Fruit fly (Drosophila melanogaster) whole organism, prepupa: Measurements from ENCODE around the gene CG10958.

Source experiments
- CG10669 ChIP-seq: fragments of 200-800 bp; sonication (Bioruptor generic); optimal IDR thresholded peaks from 3 replicates; lab custom pipeline; 2018; ENCODE audit warnings: missing biosample characterization, mild to moderate bottlenecking, missing genetic modification characterization, moderate library complexity
- CG11294 ChIP-seq: fragments of 200-800 bp; sonication (Bioruptor generic); IDR thresholded peaks from 2 replicates; pipeline ENCODE4 v1.3.6; 2022; ENCODE audit warnings: missing biosample characterization, missing genetic modification characterization
- CG11762 ChIP-seq: fragments of 200-800 bp; sonication (Bioruptor generic); optimal IDR thresholded peaks from 3 replicates; lab custom pipeline; 2016; ENCODE audit warnings: missing biosample characterization, missing genetic modification characterization; ENCODE audit not compliant: insufficient read depth
- CG11902 ChIP-seq: fragments of 200-800 bp; sonication (Bioruptor generic); optimal IDR thresholded peaks from 3 replicates; lab custom pipeline; 2016; ENCODE audit warnings: missing biosample characterization, missing genetic modification characterization
- CG15336 ChIP-seq: fragments of 200-800 bp; sonication (Bioruptor generic); IDR thresholded peaks from 2 replicates; pipeline ENCODE4 v1.3.6; 2022; ENCODE audit warnings: missing biosample characterization, missing genetic modification characterization
- CG1621 ChIP-seq: fragments of 200-800 bp; sonication (Bioruptor generic); optimal IDR thresholded peaks from 3 replicates; lab custom pipeline; 2018; ENCODE audit warnings: missing biosample characterization, mild to moderate bottlenecking, missing genetic modification characterization
- CG16779 ChIP-seq: fragments of 200-800 bp; sonication (Bioruptor generic); optimal IDR thresholded peaks from 3 replicates; lab custom pipeline; 2017; ENCODE audit warnings: missing biosample characterization, mild to moderate bottlenecking, missing genetic modification characterization
- CG3032 ChIP-seq: fragments of 200-800 bp; optimal IDR thresholded peaks from 2 replicates; lab custom pipeline; 2019; ENCODE audit warnings: missing biosample characterization, mild to moderate bottlenecking, missing genetic modification characterization, moderate library complexity
- CG32006 ChIP-seq: fragments of 200-800 bp; sonication (Bioruptor generic); optimal IDR thresholded peaks from 3 replicates; lab custom pipeline; 2017; ENCODE audit warnings: missing biosample characterization, mild to moderate bottlenecking, missing genetic modification characterization
- CG34406 ChIP-seq: fragments of 200-800 bp; sonication (Bioruptor generic); optimal IDR thresholded peaks from 3 replicates; lab custom pipeline; 2016; ENCODE audit warnings: missing biosample characterization, missing genetic modification characterization
- CG6792 ChIP-seq: fragments of 200-800 bp; sonication (Bioruptor generic); optimal IDR thresholded peaks from 3 replicates; lab custom pipeline; 2016; ENCODE audit warnings: missing biosample characterization, missing genetic modification characterization
- CG6808 ChIP-seq: fragments of 200-800 bp; sonication (Bioruptor generic); optimal IDR thresholded peaks from 3 replicates; lab custom pipeline; 2017; ENCODE audit warnings: missing biosample characterization, missing genetic modification characterization, mild to moderate bottlenecking, moderate library complexity, missing genetic modification reagents
- CG6854 ChIP-seq: fragments of 200-800 bp; sonication (Bioruptor generic); optimal IDR thresholded peaks from 2 replicates; lab custom pipeline; 2017; ENCODE audit warnings: missing biosample characterization, mild to moderate bottlenecking, missing genetic modification characterization
- CG7368 ChIP-seq: fragments of 200-800 bp; sonication (Bioruptor generic); optimal IDR thresholded peaks from 3 replicates; lab custom pipeline; 2016; ENCODE audit warnings: missing biosample characterization, missing genetic modification characterization
- CG8119 ChIP-seq: fragments of 200-800 bp; sonication (Bioruptor generic); IDR thresholded peaks from 3 replicates; pipeline ENCODE4 v1.3.6; 2022; ENCODE audit warnings: missing biosample characterization, missing genetic modification characterization
- CG8632 ChIP-seq: fragments of 200-800 bp; sonication (Bioruptor generic); optimal IDR thresholded peaks from 3 replicates; lab custom pipeline; 2016; ENCODE audit warnings: missing biosample characterization, missing genetic modification characterization
- Eip75B ChIP-seq: fragments of 200-800 bp; sonication (Bioruptor generic); optimal IDR thresholded peaks from 3 replicates; lab custom pipeline; 2016; ENCODE audit warnings: missing biosample characterization, missing genetic modification characterization
- Eip78C ChIP-seq: fragments of 200-800 bp; sonication (Bioruptor generic); peaks from one replicate; lab custom pipeline; 2016; ENCODE audit warnings: missing biosample characterization, missing genetic modification characterization
- Ets96B ChIP-seq: fragments of 200-800 bp; optimal IDR thresholded peaks from 2 replicates; lab custom pipeline; 2019; ENCODE audit warnings: missing biosample characterization, mild to moderate bottlenecking, missing genetic modification characterization, moderate library complexity
- Gug ChIP-seq: fragments of 200-800 bp; sonication (Bioruptor generic); IDR thresholded peaks from 2 replicates; pipeline ENCODE4 v1.3.6; 2022; ENCODE audit warnings: missing biosample characterization, missing genetic modification characterization
- Hr38 ChIP-seq: sonication (Bioruptor generic); optimal IDR thresholded peaks from 2 replicates; lab custom pipeline; 2016; ENCODE audit warnings: missing biosample characterization, missing genetic modification characterization
- Hr39 ChIP-seq: fragments of 200-800 bp; sonication (Bioruptor generic); optimal IDR thresholded peaks from 2 replicates; lab custom pipeline; 2016; ENCODE audit warnings: missing biosample characterization, missing genetic modification characterization
- Hr4 ChIP-seq: fragments of 200-800 bp; sonication (Bioruptor generic); optimal IDR thresholded peaks from 3 replicates; lab custom pipeline; 2016; ENCODE audit warnings: missing biosample characterization, missing genetic modification characterization
- Lpt ChIP-seq: fragments of 200-800 bp; sonication (Bioruptor generic); optimal IDR thresholded peaks from 3 replicates; lab custom pipeline; 2016; ENCODE audit warnings: missing biosample characterization, missing genetic modification characterization
- Smox ChIP-seq: fragments of 200-800 bp; sonication (Bioruptor generic); optimal IDR thresholded peaks from 3 replicates; lab custom pipeline; 2016; ENCODE audit warnings: missing biosample characterization, missing genetic modification characterization
- Sox102F ChIP-seq: fragments of 200-800 bp; sonication (Bioruptor generic); optimal IDR thresholded peaks from 2 replicates; lab custom pipeline; 2016; ENCODE audit warnings: missing biosample characterization, mild to moderate bottlenecking, missing genetic modification characterization
- Sox14 ChIP-seq: fragments of 200-800 bp; sonication (Bioruptor generic); optimal IDR thresholded peaks from 3 replicates; lab custom pipeline; 2016; ENCODE audit warnings: missing biosample characterization, missing genetic modification characterization
- Sox15 ChIP-seq: fragments of 200-800 bp; sonication (Bioruptor generic); optimal IDR thresholded peaks from 3 replicates; lab custom pipeline; 2016; ENCODE audit warnings: missing biosample characterization, missing genetic modification characterization
- achi ChIP-seq: fragments of 200-800 bp; sonication (Bioruptor generic); optimal IDR thresholded peaks from 3 replicates; lab custom pipeline; 2016; ENCODE audit warnings: missing biosample characterization, missing genetic modification characterization
- acj6 ChIP-seq: fragments of 200-800 bp; sonication (Bioruptor generic); optimal IDR thresholded peaks from 3 replicates; lab custom pipeline; 2016; ENCODE audit warnings: missing biosample characterization, missing genetic modification characterization
- dac ChIP-seq: fragments of 200-800 bp; sonication (Bioruptor generic); optimal IDR thresholded peaks from 2 replicates; lab custom pipeline; 2017; ENCODE audit warnings: missing biosample characterization, mild to moderate bottlenecking, missing genetic modification characterization
- dsx ChIP-seq: fragments of 200-800 bp; optimal IDR thresholded peaks from 3 replicates; lab custom pipeline; 2019; ENCODE audit warnings: missing biosample characterization, mild to moderate bottlenecking, missing genetic modification characterization, moderate library complexity; ENCODE audit not compliant: poor library complexity, severe bottlenecking
- esn ChIP-seq: fragments of 200-800 bp; sonication (Bioruptor generic); optimal IDR thresholded peaks from 2 replicates; lab custom pipeline; 2016; ENCODE audit warnings: missing biosample characterization, mild to moderate bottlenecking, missing genetic modification characterization, moderate library complexity
- fd59A ChIP-seq: fragments of 200-800 bp; sonication (Bioruptor generic); optimal IDR thresholded peaks from 2 replicates; lab custom pipeline; 2017; ENCODE audit warnings: missing biosample characterization, mild to moderate bottlenecking, missing genetic modification characterization, missing genetic modification reagents
- fd85E ChIP-seq: fragments of 200-800 bp; sonication (Bioruptor generic); optimal IDR thresholded peaks from 3 replicates; lab custom pipeline; 2016; ENCODE audit warnings: missing biosample characterization, missing genetic modification characterization
- fkh ChIP-seq: fragments of 200-800 bp; sonication (Bioruptor generic); optimal IDR thresholded peaks from 3 replicates; lab custom pipeline; 2017; ENCODE audit warnings: missing biosample characterization, mild to moderate bottlenecking, missing genetic modification characterization, moderate library complexity
- net ChIP-seq: fragments of 200-800 bp; sonication (Bioruptor generic); optimal IDR thresholded peaks from 3 replicates; lab custom pipeline; 2016; ENCODE audit warnings: missing biosample characterization, missing genetic modification characterization
- pdm3 ChIP-seq: fragments of 200-800 bp; sonication (Bioruptor generic); optimal IDR thresholded peaks from 3 replicates; lab custom pipeline; 2016; ENCODE audit warnings: missing biosample characterization, missing genetic modification characterization
- ss ChIP-seq, 2 experiments: fragments of 200-800 bp; sonication (Bioruptor generic); optimal IDR thresholded peaks; 2 replicates in 1 of 2; 3 replicates in 1 of 2; lab custom pipeline; 2017 to 2018; ENCODE audit warnings: mild to moderate bottlenecking in 2 of 2, missing biosample characterization in 2 of 2, missing genetic modification characterization in 2 of 2, moderate library complexity in 1 of 2
- svp ChIP-seq: fragments of 200-800 bp; sonication (Bioruptor generic); peaks from one replicate; lab custom pipeline; 2016; ENCODE audit warnings: missing biosample characterization, missing genetic modification characterization
- topi ChIP-seq: fragments of 200-800 bp; sonication (Bioruptor generic); optimal IDR thresholded peaks from 3 replicates; lab custom pipeline; 2016; ENCODE audit warnings: missing biosample characterization, missing genetic modification characterization
- vri ChIP-seq: fragments of 200-800 bp; sonication (Bioruptor generic); optimal IDR thresholded peaks from 3 replicates; lab custom pipeline; 2016; ENCODE audit warnings: missing biosample characterization, mild to moderate bottlenecking, missing genetic modification characterization

The CG10958 gene

DNA sequence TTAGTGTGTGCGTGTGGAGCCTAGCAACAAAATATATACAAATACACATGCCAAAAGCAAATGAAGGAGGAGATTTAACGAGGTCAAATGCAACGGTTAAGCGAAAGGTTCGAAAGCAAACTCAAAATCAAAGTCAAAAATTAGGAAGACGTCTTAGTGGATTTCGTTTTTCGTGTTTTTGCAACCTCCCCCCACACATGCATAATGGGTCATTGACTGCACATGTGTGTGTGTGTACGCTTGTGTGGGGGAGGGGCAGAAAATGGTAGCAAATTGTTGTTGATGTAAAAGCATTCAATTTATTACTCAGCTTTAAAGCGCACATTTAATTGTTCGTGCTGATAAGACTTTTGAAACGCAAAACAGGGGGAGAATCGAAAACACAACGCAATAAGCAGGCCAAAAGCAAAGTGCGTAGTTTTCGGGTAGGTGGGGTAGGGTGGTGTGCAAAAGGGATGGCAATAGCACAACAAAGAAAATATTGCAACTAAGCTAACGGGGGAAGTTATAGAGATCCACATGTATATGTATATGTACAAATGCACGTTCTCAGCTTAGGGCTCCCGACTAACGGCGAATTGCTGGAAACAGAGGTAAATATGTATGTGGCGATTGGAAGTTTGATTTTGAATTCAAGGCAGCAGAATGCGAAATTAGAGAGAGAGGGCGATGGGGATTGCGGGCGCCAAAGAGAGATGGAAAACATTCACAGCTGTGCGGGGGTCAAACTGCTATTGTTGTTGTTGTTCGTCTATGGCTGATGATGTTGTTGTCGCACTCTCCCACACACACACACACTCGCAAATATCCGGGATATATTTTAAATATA lies 39.0 kb upstream of the CG10958 start (continued):
- TF ChIP-seq Hr4 (GFP tag; lab: Kevin White, UChicago) (peak; percentile 9), CG11762 (GFP tag; lab: Kevin White, UChicago) (no peak), Smox (peak; percentile 45), net (GFP tag; lab: Kevin White, UChicago) (no peak), CG16779 (tag; lab: Kevin White, UChicago) (no peak), Gug (GFP tag; lab: Robert Waterston, UW) (no peak), Ets96B (tag; lab: Kevin White, UChicago) (no peak), CG11294 (GFP tag; lab: Robert Waterston, UW) (no peak), CG3032 (tag; lab: Kevin White, UChicago) (no peak), CG8119 (no peak), fd59A (no peak), svp (GFP tag; lab: Kevin White, UChicago) (peak; percentile 91), Eip75B (GFP tag; lab: Kevin White, UChicago) (no peak), dac (GFP tag; lab: Kevin White, UChicago) (no peak), CG8632 (peak; percentile 11), pdm3 (no peak), topi (GFP tag; lab: Kevin White, UChicago) (no peak), Lpt (no peak), CG15336 (GFP tag; lab: Robert Waterston, UW) (no peak), CG34406 (GFP tag; lab: Kevin White, UChicago) (no peak), Sox15 (GFP tag; lab: Kevin White, UChicago) (no peak), Sox14 (GFP tag; lab: Kevin White, UChicago) (peak; percentile 59), dsx (GFP tag; lab: Kevin White, UChicago) (no peak)

DNA sequence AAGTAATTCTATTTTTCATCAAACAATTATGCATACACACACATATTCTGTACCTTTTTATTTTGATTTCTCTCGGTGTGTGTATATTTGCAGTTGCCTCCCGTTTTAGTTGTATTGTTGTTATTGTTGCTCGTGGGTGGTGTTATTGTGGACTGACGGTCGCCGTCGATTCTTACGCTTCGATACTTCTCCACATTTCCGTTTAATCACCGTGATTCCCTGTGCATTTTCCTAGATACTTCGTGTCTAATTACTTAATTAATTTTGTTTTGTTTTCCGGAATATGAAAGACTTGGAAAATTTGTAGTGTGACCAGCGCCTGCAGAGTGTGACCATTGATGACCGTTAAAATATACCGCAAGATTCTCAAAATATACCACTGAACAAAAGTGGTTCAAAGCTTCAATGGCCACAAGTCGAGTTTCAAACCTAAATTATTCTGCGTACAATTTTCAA lies 38.3 kb upstream of the CG10958 start, which contains the start of gene UbcE2H:
UbcE2H (minus strand) TSS at position 343 of the 456 bp plus-strand sequence.
- TF ChIP-seq esn (GFP tag; lab: Kevin White, UChicago): peak; percentile 6
- TF ChIP-seq CG6854 (GFP tag; lab: Kevin White, UChicago): peak; percentile 12
- no peak for TF ChIP-seq dac (GFP tag; lab: Kevin White, UChicago)
- TF ChIP-seq Eip78C: peak; percentile 58
- TF ChIP-seq CG8632: no peak
- no peak for TF ChIP-seq Sox15 (GFP tag; lab: Kevin White, UChicago)
- peak; percentile 44 for TF ChIP-seq CG1621 (tag; lab: Kevin White, UChicago)
- peak; percentile 20 for TF ChIP-seq achi (GFP tag; lab: Kevin White, UChicago)
- peak; percentile 72 for TF ChIP-seq svp (GFP tag; lab: Kevin White, UChicago)
- TF ChIP-seq net (GFP tag; lab: Kevin White, UChicago): peak; percentile 18
- TF ChIP-seq CG6792 (GFP tag; lab: Kevin White, UChicago): no peak
- peak; percentile 65 for TF ChIP-seq fkh (GFP tag; lab: Kevin White, UChicago)
- peak; percentile 47 for TF ChIP-seq topi (GFP tag; lab: Kevin White, UChicago)
- TF ChIP-seq CG15336 (GFP tag; lab: Robert Waterston, UW): 0 out of 2 replicates have a peak, but pooled peaks have one; percentile 30
- TF ChIP-seq CG11762 (GFP tag; lab: Kevin White, UChicago): no peak
- TF ChIP-seq CG11902: no peak

DNA sequence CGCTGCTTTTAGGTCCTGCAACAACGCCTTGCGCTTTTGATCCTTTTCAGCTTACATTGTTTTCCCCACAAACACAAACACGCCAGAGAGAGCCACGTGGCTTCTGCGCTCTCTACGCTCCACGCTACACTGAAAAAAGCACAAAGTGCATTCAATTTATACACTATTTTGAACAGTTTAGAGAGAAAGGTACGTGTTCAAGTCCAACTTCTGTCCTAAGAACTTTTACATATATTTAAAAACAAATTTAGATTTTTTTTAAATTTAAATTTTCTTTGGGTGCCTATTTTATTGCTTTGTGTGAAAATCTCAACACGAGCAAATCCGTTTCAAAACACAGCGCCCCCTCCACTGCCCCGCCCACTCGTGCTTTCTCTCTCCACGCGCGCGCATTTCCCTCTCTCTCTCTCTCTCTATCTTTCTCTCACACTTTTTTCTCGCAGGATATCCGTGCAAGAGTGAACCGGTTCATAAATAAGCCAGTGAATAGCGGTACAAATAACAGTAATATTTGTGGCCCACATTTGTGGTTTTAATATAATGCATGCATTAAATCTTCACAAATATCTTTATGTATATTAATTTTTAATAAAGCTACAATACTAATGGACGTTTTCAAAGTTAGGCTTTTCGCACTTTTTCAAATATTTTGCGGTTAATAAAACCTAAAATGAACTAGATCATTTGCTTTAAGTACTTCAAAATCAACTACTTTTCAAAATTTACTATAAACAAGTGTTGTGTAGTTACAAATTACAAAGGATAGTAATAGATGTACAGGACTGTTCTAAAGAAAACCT lies 31.9 kb upstream of the CG10958 start:
- peak; percentile 66 to 76 for TF ChIP-seq ss (GFP tag; optimal IDR thresholded peaks at IDR 0.05; lab: Kevin White, UChicago)
- peak; percentile 2 for TF ChIP-seq fd85E (GFP tag; lab: Kevin White, UChicago)
- TF ChIP-seq fd59A: peak; percentile 56
- peak; percentile 93 for TF ChIP-seq Eip78C
- peak; percentile 66 for TF ChIP-seq Lpt
- peak; percentile 61 for TF ChIP-seq vri (GFP tag; lab: Kevin White, UChicago)
- TF ChIP-seq Hr39 (GFP tag; lab: Kevin White, UChicago): peak; percentile 60
- TF ChIP-seq CG10669 (GFP tag; lab: Kevin White, UChicago): peak; percentile 71
- TF ChIP-seq CG6808: peak; percentile 60
- peak; percentile 87 for TF ChIP-seq CG32006 (GFP tag; lab: Kevin White, UChicago)
- peak; percentile 48 for TF ChIP-seq Sox15 (GFP tag; lab: Kevin White, UChicago)
- peak; percentile 13 for TF ChIP-seq CG11902
- TF ChIP-seq Sox102F (GFP tag; lab: Kevin White, UChicago): peak; percentile 72
- peak; percentile 77 for TF ChIP-seq CG34406 (GFP tag; lab: Kevin White, UChicago)
- peak; percentile 80 for TF ChIP-seq acj6 (GFP tag; lab: Kevin White, UChicago)
- TF ChIP-seq CG7368 (GFP tag; lab: Kevin White, UChicago): peak; percentile 70
- TF ChIP-seq Hr38 (GFP tag; lab: Kevin White, UChicago): no peak
- TF ChIP-seq net (GFP tag; lab: Kevin White, UChicago): peak; percentile 79
- peak; percentile 45 for TF ChIP-seq CG6854 (GFP tag; lab: Kevin White, UChicago)
- peak; percentile 81 for TF ChIP-seq CG3032 (tag; lab: Kevin White, UChicago)
- peak; percentile 79 for TF ChIP-seq Hr4 (GFP tag; lab: Kevin White, UChicago)
